Worm (Caenorhabditis elegans): ENCODE measurements around the gene copb-2.

- TF ChIP-seq him-1 (tag; optimal IDR thresholded peaks at IDR 0.05) (no peak), W03F9.2 (tag; optimal IDR thresholded peaks at IDR 0.05) (no peak), dao-5 (tag; optimal IDR thresholded peaks at IDR 0.05) (no peak)
Observed at ce11 chrIV:9467418-9467817, 7.9 kb downstream of the copb-2 start, which contains the start of gene F38E11.6.

Measured in whole organism, L4/young adult.